Fruit fly (Drosophila melanogaster): ENCODE data around the gene Arp5.

The Arp5 gene

DNA sequence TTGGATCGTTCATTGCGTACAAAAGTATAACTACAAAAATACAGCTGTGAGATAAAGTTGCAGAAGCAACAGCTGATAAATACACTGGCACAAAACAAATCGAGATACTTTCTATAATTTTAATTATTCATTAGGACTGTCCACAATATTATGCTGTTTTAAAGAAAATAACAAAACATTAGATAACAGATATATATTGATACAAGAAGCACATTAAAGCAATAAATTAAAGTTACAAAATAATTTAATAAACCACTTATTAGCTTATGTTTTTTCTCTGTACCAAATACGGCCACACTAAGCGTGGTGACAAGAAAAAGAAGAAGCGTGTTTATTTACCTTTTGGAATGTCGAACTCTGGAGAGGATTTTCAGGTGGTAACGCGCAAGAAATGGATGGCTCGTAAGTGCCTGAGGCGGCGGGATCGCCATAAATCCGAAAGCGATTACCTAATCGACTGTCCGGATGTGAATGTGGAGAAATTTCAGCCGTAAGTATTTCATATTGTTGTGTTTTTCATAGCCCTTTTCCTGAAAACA, 35.0 kb downstream of the Arp5 start, which contains the start of the genes CG7988 and CG7183 (continued):
- TF ChIP-seq bbx (GFP tag; IDR thresholded peaks at IDR 0.05; ENCODE audit: partially characterized antibody) = no peak
- peak; percentile 97 for TF ChIP-seq Aef1 (GFP tag; IDR thresholded peaks at IDR 0.05)
- peak; percentile 98 for TF ChIP-seq grau (tag; optimal IDR thresholded peaks at IDR 0.05)
- TF ChIP-seq CG2889 (GFP tag; IDR thresholded peaks at IDR 0.05) = peak; percentile 98
- TF ChIP-seq CG8388 (GFP tag; optimal IDR thresholded peaks at IDR 0.05) = peak; percentile 98
- TF ChIP-seq BtbVII (GFP tag; optimal IDR thresholded peaks at IDR 0.05) = peak; percentile 87
- TF ChIP-seq CG11085 (GFP tag; IDR thresholded peaks at IDR 0.05) = peak; percentile 97
- no peak for TF ChIP-seq D (optimal IDR thresholded peaks at IDR 0.05)
- TF ChIP-seq D (GFP tag; optimal IDR thresholded peaks at IDR 0.05) = peak; percentile 94
- TF ChIP-seq dimm (GFP tag; IDR thresholded peaks at IDR 0.05) = peak; percentile 96
- no peak for TF ChIP-seq chinmo (GFP tag; IDR thresholded peaks at IDR 0.05; ENCODE audit: partially characterized antibody)
- peak; percentile 78 for TF ChIP-seq CG3163 (GFP tag; optimal IDR thresholded peaks at IDR 0.05)
- TF ChIP-seq E2f2 (GFP tag; IDR thresholded peaks at IDR 0.05) = peak; percentile 83
- TF ChIP-seq Hr51 (GFP tag; optimal IDR thresholded peaks at IDR 0.05) = peak; percentile 94 to 98
- peak; percentile 99 for TF ChIP-seq CG18262 (tag; optimal IDR thresholded peaks at IDR 0.05)
- TF ChIP-seq Fer3 (tag; optimal IDR thresholded peaks at IDR 0.05) = peak; percentile 98
- TF ChIP-seq CG17361 (GFP tag; IDR thresholded peaks at IDR 0.05) = peak; percentile 99
- peak; percentile 98 for TF ChIP-seq Awh (GFP tag; IDR thresholded peaks at IDR 0.05)
- peak; percentile 99 for TF ChIP-seq Ssrp (tag; optimal IDR thresholded peaks at IDR 0.05)
- TF ChIP-seq CG17359 (tag; optimal IDR thresholded peaks at IDR 0.05) = peak; percentile 98
- TF ChIP-seq fu2 (GFP tag; optimal IDR thresholded peaks at IDR 0.05) = peak; percentile 92
- peak; percentile 99 for TF ChIP-seq az2 (GFP tag; optimal IDR thresholded peaks at IDR 0.05)
- peak; percentile 98 for TF ChIP-seq CG12659 (GFP tag; optimal IDR thresholded peaks at IDR 0.05)
- peak; percentile 91 for TF ChIP-seq bowl (GFP tag; IDR thresholded peaks at IDR 0.05)
- peak; percentile 94 for TF ChIP-seq gsb (GFP tag; IDR thresholded peaks at IDR 0.05)
- TF ChIP-seq Mrtf (GFP tag; IDR thresholded peaks at IDR 0.05) = peak; percentile 97
- TF ChIP-seq ci (GFP tag; IDR thresholded peaks at IDR 0.05) = peak; percentile 97
- peak; percentile 99 for TF ChIP-seq ro (GFP tag; IDR thresholded peaks at IDR 0.05)
- TF ChIP-seq CG31388 (GFP tag; optimal IDR thresholded peaks at IDR 0.05) = peak; percentile 92
- TF ChIP-seq Blimp-1 (GFP tag; optimal IDR thresholded peaks at IDR 0.05) = peak; percentile 97
- TF ChIP-seq ato (GFP tag; IDR thresholded peaks at IDR 0.05; ENCODE audit: partially characterized antibody) = no peak
- peak; percentile 98 for TF ChIP-seq dmrt99B (tag; optimal IDR thresholded peaks at IDR 0.05)
- TF ChIP-seq CG3995 (GFP tag; optimal IDR thresholded peaks at IDR 0.05) = peak; percentile 71
- TF ChIP-seq dmrt11E (tag; optimal IDR thresholded peaks at IDR 0.05) = peak; percentile 99
- peak; percentile 91 for TF ChIP-seq dm (GFP tag; optimal IDR thresholded peaks at IDR 0.05)
- peak; percentile 92 for TF ChIP-seq Poxn (GFP tag; IDR thresholded peaks at IDR 0.05)
- TF ChIP-seq CG13287 (GFP tag; IDR thresholded peaks at IDR 0.05; ENCODE audit: partially characterized antibody) = peak; percentile 48; the same call in 1 of the 2 replicates
- TF ChIP-seq kah (GFP tag; optimal IDR thresholded peaks at IDR 0.05) = peak; percentile 88
- peak; percentile 96 for TF ChIP-seq CG18619 (GFP tag; optimal IDR thresholded peaks at IDR 0.05)
- no peak for TF ChIP-seq zen2 (GFP tag; IDR thresholded peaks at IDR 0.05; ENCODE audit: partially characterized antibody)
- TF ChIP-seq CG34376 (GFP tag; optimal IDR thresholded peaks at IDR 0.05) = peak; percentile 88
- TF ChIP-seq CG8765 (GFP tag; IDR thresholded peaks at IDR 0.05) = peak; percentile 95
- TF ChIP-seq CG8290 (GFP tag; optimal IDR thresholded peaks at IDR 0.05) = peak; percentile 98
- peak in 1 of 2 experiments; percentile 83 for TF ChIP-seq CG8290 (tag; optimal IDR thresholded peaks at IDR 0.05)
- TF ChIP-seq Ets97D (GFP tag; optimal IDR thresholded peaks at IDR 0.05) = peak; percentile 83
- peak; percentile 83 for TF ChIP-seq emc (GFP tag; optimal IDR thresholded peaks at IDR 0.05)
- peak; percentile 90 for TF ChIP-seq CG11560 (tag; IDR thresholded peaks at IDR 0.05)
- peak; percentile 94 for TF ChIP-seq Fer1 (GFP tag; optimal IDR thresholded peaks at IDR 0.05)
- TF ChIP-seq Oli (tag; optimal IDR thresholded peaks at IDR 0.05) = peak; percentile 98
- peak; percentile 98 for TF ChIP-seq CG13775 (GFP tag; optimal IDR thresholded peaks at IDR 0.05)
